Worm (Caenorhabditis elegans) whole organism, L4/young adult: ENCODE measurements around the gene T02C5.1.

Source experiments
- W03F9.2 ChIP-seq: fragments of 150-350 bp; optimal IDR thresholded peaks from 2 replicates; lab custom pipeline; 2014; ENCODE audit warnings: missing biosample characterization, missing genetic modification characterization
- dao-5 ChIP-seq: sonication (generic microtip); optimal IDR thresholded peaks from 2 replicates; lab custom pipeline; 2016; ENCODE audit warnings: missing genotype, missing genetic modification characterization, moderate library complexity, missing compliant biosample characterization
- him-1 ChIP-seq: sonication (generic microtip); optimal IDR thresholded peaks from 2 replicates; lab custom pipeline; 2016; ENCODE audit warnings: missing genotype, missing genetic modification reagents, missing genetic modification characterization, missing compliant biosample characterization

DNA sequence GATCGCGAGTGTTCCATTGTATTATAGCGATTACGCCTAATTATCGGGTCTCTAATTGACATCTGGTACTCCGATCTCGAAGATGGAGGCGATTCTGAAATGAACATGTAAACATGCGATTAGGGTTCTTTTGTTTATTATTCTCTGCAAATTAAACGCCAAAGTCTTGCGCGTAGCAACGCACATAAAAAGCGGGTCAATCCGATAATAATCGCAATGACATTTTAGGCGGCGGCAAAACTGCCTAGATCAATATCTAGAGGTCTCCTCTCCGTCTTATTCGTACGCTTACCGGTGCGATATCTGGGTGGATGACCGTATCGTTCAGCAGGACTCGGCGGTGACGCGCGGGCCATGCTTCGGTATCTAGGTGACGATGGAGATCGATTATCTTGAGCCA, 18.3 kb downstream of the T02C5.1 start:
- no peak for TF ChIP-seq him-1 (tag; lab: Kevin White, UChicago)
- TF ChIP-seq W03F9.2 (tag; lab: Kevin White, UChicago), result no peak
- no peak for TF ChIP-seq dao-5
